Fruit fly (Drosophila melanogaster) whole organism, pupa: Measurements from ENCODE around the gene mRpL11.

Source experiments
- CG13204 ChIP-seq: fragments of 200-800 bp; sonication (Bioruptor generic); optimal IDR thresholded peaks from 2 replicates; lab custom pipeline; 2018; ENCODE audit warnings: missing biosample characterization, mild to moderate bottlenecking, missing genetic modification characterization, moderate library complexity
- CG8159 ChIP-seq: fragments of 200-800 bp; sonication (Bioruptor generic); optimal IDR thresholded peaks from 3 replicates; lab custom pipeline; 2018; ENCODE audit warnings: missing biosample characterization, mild to moderate bottlenecking, missing genetic modification characterization, moderate library complexity
- CG8301 ChIP-seq: fragments of 200-800 bp; sonication (Bioruptor generic); optimal IDR thresholded peaks from 2 replicates; lab custom pipeline; 2018; ENCODE audit warnings: missing biosample characterization, mild to moderate bottlenecking, missing genetic modification characterization
- Snoo ChIP-seq: fragments of 200-800 bp; sonication (Bioruptor generic); optimal IDR thresholded peaks from 3 replicates; lab custom pipeline; 2017; ENCODE audit warnings: missing biosample characterization, mild to moderate bottlenecking, missing genetic modification characterization, inconsistent platforms

mRpL11 gene

DNA sequence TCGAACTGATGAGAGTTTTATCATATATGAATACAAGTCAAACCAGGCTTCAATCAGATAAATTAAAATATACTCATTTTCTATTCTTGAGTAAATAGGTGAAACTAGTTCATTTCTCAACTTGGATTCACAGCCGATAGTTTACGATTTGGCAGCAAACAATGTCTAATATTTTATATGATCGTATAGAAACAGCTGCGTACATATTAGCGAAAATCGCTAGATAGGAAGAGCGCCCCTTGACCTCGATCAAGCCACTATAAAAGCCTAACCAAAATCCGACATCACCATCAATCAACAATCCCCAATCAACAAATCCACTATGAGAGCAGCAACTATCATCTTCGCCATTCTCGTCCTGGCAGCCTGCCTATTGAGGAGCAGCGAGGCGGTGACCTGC lies 50.4 kb downstream of the mRpL11 start, which contains the start of gene CG14851:
CG14851 (plus strand) TSS at position 301 of the 400 bp plus-strand sequence.
- TF ChIP-seq CG13204 (no peak), CG8159 (tag; lab: Kevin White, UChicago) (no peak), Snoo (tag; lab: Kevin White, UChicago) (no peak), CG8301 (tag; lab: Kevin White, UChicago) (no peak)
